Fruit fly (Drosophila melanogaster) whole organism, prepupa: ENCODE measurements around the gene CG11322.

Experiments used
- Blimp-1 ChIP-seq: fragments of 200-800 bp; sonication (Bioruptor generic); optimal IDR thresholded peaks from 3 replicates; lab custom pipeline; 2017; ENCODE audit warnings: missing biosample characterization, missing genetic modification characterization, mild to moderate bottlenecking, moderate library complexity, missing genetic modification reagents
- CG10631 ChIP-seq: fragments of 200-800 bp; sonication (Bioruptor generic); optimal IDR thresholded peaks from 2 replicates; lab custom pipeline; 2016; ENCODE audit warnings: missing biosample characterization, missing genetic modification characterization
- CG10669 ChIP-seq: fragments of 200-800 bp; sonication (Bioruptor generic); optimal IDR thresholded peaks from 3 replicates; lab custom pipeline; 2018; ENCODE audit warnings: missing biosample characterization, mild to moderate bottlenecking, missing genetic modification characterization, moderate library complexity
- CG11294 ChIP-seq: fragments of 200-800 bp; sonication (Bioruptor generic); IDR thresholded peaks from 2 replicates; pipeline ENCODE4 v1.3.6; 2022; ENCODE audit warnings: missing biosample characterization, missing genetic modification characterization
- CG11762 ChIP-seq: fragments of 200-800 bp; sonication (Bioruptor generic); optimal IDR thresholded peaks from 3 replicates; lab custom pipeline; 2016; ENCODE audit warnings: missing biosample characterization, missing genetic modification characterization; ENCODE audit not compliant: insufficient read depth
- CG11902 ChIP-seq: fragments of 200-800 bp; sonication (Bioruptor generic); optimal IDR thresholded peaks from 3 replicates; lab custom pipeline; 2016; ENCODE audit warnings: missing biosample characterization, missing genetic modification characterization
- CG15336 ChIP-seq: fragments of 200-800 bp; sonication (Bioruptor generic); IDR thresholded peaks from 2 replicates; pipeline ENCODE4 v1.3.6; 2022; ENCODE audit warnings: missing biosample characterization, missing genetic modification characterization
- CG1621 ChIP-seq: fragments of 200-800 bp; sonication (Bioruptor generic); optimal IDR thresholded peaks from 3 replicates; lab custom pipeline; 2018; ENCODE audit warnings: missing biosample characterization, mild to moderate bottlenecking, missing genetic modification characterization
- CG16779 ChIP-seq: fragments of 200-800 bp; sonication (Bioruptor generic); optimal IDR thresholded peaks from 3 replicates; lab custom pipeline; 2017; ENCODE audit warnings: missing biosample characterization, mild to moderate bottlenecking, missing genetic modification characterization
- CG3032 ChIP-seq: fragments of 200-800 bp; optimal IDR thresholded peaks from 2 replicates; lab custom pipeline; 2019; ENCODE audit warnings: missing biosample characterization, mild to moderate bottlenecking, missing genetic modification characterization, moderate library complexity
- CG31627 ChIP-seq: fragments of 200-800 bp; sonication (Bioruptor generic); optimal IDR thresholded peaks from 3 replicates; lab custom pipeline; 2016; ENCODE audit warnings: missing biosample characterization, missing genetic modification characterization
- CG32006 ChIP-seq: fragments of 200-800 bp; sonication (Bioruptor generic); optimal IDR thresholded peaks from 3 replicates; lab custom pipeline; 2017; ENCODE audit warnings: missing biosample characterization, mild to moderate bottlenecking, missing genetic modification characterization
- CG3919 ChIP-seq: fragments of 200-800 bp; sonication (Bioruptor generic); optimal IDR thresholded peaks from 3 replicates; lab custom pipeline; 2016; ENCODE audit warnings: missing biosample characterization, missing genetic modification characterization
- CG4318 ChIP-seq: fragments of 200-800 bp; sonication (Bioruptor generic); optimal IDR thresholded peaks from 3 replicates; lab custom pipeline; 2017; ENCODE audit warnings: missing biosample characterization, mild to moderate bottlenecking, missing genetic modification characterization
- CG6163 ChIP-seq: fragments of 200-800 bp; sonication (Bioruptor generic); IDR thresholded peaks from 3 replicates; pipeline ENCODE4 v1.3.6; 2022; ENCODE audit warnings: missing biosample characterization, missing genetic modification characterization
- CG6792 ChIP-seq: fragments of 200-800 bp; sonication (Bioruptor generic); optimal IDR thresholded peaks from 3 replicates; lab custom pipeline; 2016; ENCODE audit warnings: missing biosample characterization, missing genetic modification characterization
- CG6808 ChIP-seq: fragments of 200-800 bp; sonication (Bioruptor generic); optimal IDR thresholded peaks from 3 replicates; lab custom pipeline; 2017; ENCODE audit warnings: missing biosample characterization, missing genetic modification characterization, mild to moderate bottlenecking, moderate library complexity, missing genetic modification reagents
- CG7368 ChIP-seq: fragments of 200-800 bp; sonication (Bioruptor generic); optimal IDR thresholded peaks from 3 replicates; lab custom pipeline; 2016; ENCODE audit warnings: missing biosample characterization, missing genetic modification characterization
- CG8319 ChIP-seq: fragments of 200-800 bp; sonication (Bioruptor generic); optimal IDR thresholded peaks from 3 replicates; lab custom pipeline; 2016; ENCODE audit warnings: missing biosample characterization, missing genetic modification characterization
- CG8632 ChIP-seq: fragments of 200-800 bp; sonication (Bioruptor generic); optimal IDR thresholded peaks from 3 replicates; lab custom pipeline; 2016; ENCODE audit warnings: missing biosample characterization, missing genetic modification characterization
- CG9139 ChIP-seq: fragments of 200-800 bp; sonication (Bioruptor generic); optimal IDR thresholded peaks from 3 replicates; lab custom pipeline; 2017; ENCODE audit warnings: missing biosample characterization, mild to moderate bottlenecking, missing genetic modification characterization
- Eip75B ChIP-seq: fragments of 200-800 bp; sonication (Bioruptor generic); optimal IDR thresholded peaks from 3 replicates; lab custom pipeline; 2016; ENCODE audit warnings: missing biosample characterization, missing genetic modification characterization
- Eip78C ChIP-seq: fragments of 200-800 bp; sonication (Bioruptor generic); peaks from one replicate; lab custom pipeline; 2016; ENCODE audit warnings: missing biosample characterization, missing genetic modification characterization
- Ets21C ChIP-seq: fragments of 200-800 bp; sonication (Bioruptor generic); optimal IDR thresholded peaks from 3 replicates; lab custom pipeline; 2016; ENCODE audit warnings: missing biosample characterization, missing genetic modification characterization
- Ets96B ChIP-seq: fragments of 200-800 bp; optimal IDR thresholded peaks from 2 replicates; lab custom pipeline; 2019; ENCODE audit warnings: missing biosample characterization, mild to moderate bottlenecking, missing genetic modification characterization, moderate library complexity
- Gug ChIP-seq: fragments of 200-800 bp; sonication (Bioruptor generic); IDR thresholded peaks from 2 replicates; pipeline ENCODE4 v1.3.6; 2022; ENCODE audit warnings: missing biosample characterization, missing genetic modification characterization
- Hr38 ChIP-seq: sonication (Bioruptor generic); optimal IDR thresholded peaks from 2 replicates; lab custom pipeline; 2016; ENCODE audit warnings: missing biosample characterization, missing genetic modification characterization
- Hr39 ChIP-seq: fragments of 200-800 bp; sonication (Bioruptor generic); optimal IDR thresholded peaks from 2 replicates; lab custom pipeline; 2016; ENCODE audit warnings: missing biosample characterization, missing genetic modification characterization
- Hr4 ChIP-seq: fragments of 200-800 bp; sonication (Bioruptor generic); optimal IDR thresholded peaks from 3 replicates; lab custom pipeline; 2016; ENCODE audit warnings: missing biosample characterization, missing genetic modification characterization
- Lpt ChIP-seq: fragments of 200-800 bp; sonication (Bioruptor generic); optimal IDR thresholded peaks from 3 replicates; lab custom pipeline; 2016; ENCODE audit warnings: missing biosample characterization, missing genetic modification characterization
- Met ChIP-seq: fragments of 200-800 bp; sonication (Bioruptor generic); optimal IDR thresholded peaks from 3 replicates; lab custom pipeline; 2016; ENCODE audit warnings: missing biosample characterization, missing genetic modification characterization
- OdsH ChIP-seq: fragments of 200-800 bp; sonication (Bioruptor generic); optimal IDR thresholded peaks from 3 replicates; lab custom pipeline; 2016; ENCODE audit warnings: missing biosample characterization, missing genetic modification characterization
- Smox ChIP-seq: fragments of 200-800 bp; sonication (Bioruptor generic); optimal IDR thresholded peaks from 3 replicates; lab custom pipeline; 2016; ENCODE audit warnings: missing biosample characterization, missing genetic modification characterization
- Sox102F ChIP-seq: fragments of 200-800 bp; sonication (Bioruptor generic); optimal IDR thresholded peaks from 2 replicates; lab custom pipeline; 2016; ENCODE audit warnings: missing biosample characterization, mild to moderate bottlenecking, missing genetic modification characterization
- Sox14 ChIP-seq: fragments of 200-800 bp; sonication (Bioruptor generic); optimal IDR thresholded peaks from 3 replicates; lab custom pipeline; 2016; ENCODE audit warnings: missing biosample characterization, missing genetic modification characterization
- Sox15 ChIP-seq: fragments of 200-800 bp; sonication (Bioruptor generic); optimal IDR thresholded peaks from 3 replicates; lab custom pipeline; 2016; ENCODE audit warnings: missing biosample characterization, missing genetic modification characterization
- achi ChIP-seq: fragments of 200-800 bp; sonication (Bioruptor generic); optimal IDR thresholded peaks from 3 replicates; lab custom pipeline; 2016; ENCODE audit warnings: missing biosample characterization, missing genetic modification characterization
- acj6 ChIP-seq: fragments of 200-800 bp; sonication (Bioruptor generic); optimal IDR thresholded peaks from 3 replicates; lab custom pipeline; 2016; ENCODE audit warnings: missing biosample characterization, missing genetic modification characterization
- cyc ChIP-seq: fragments of 200-800 bp; sonication (Bioruptor generic); optimal IDR thresholded peaks from 3 replicates; lab custom pipeline; 2016; ENCODE audit warnings: missing biosample characterization, missing genetic modification characterization
- dac ChIP-seq: fragments of 200-800 bp; sonication (Bioruptor generic); optimal IDR thresholded peaks from 2 replicates; lab custom pipeline; 2017; ENCODE audit warnings: missing biosample characterization, mild to moderate bottlenecking, missing genetic modification characterization
- dsx ChIP-seq: fragments of 200-800 bp; optimal IDR thresholded peaks from 3 replicates; lab custom pipeline; 2019; ENCODE audit warnings: missing biosample characterization, mild to moderate bottlenecking, missing genetic modification characterization, moderate library complexity; ENCODE audit not compliant: poor library complexity, severe bottlenecking
- esn ChIP-seq: fragments of 200-800 bp; sonication (Bioruptor generic); optimal IDR thresholded peaks from 2 replicates; lab custom pipeline; 2016; ENCODE audit warnings: missing biosample characterization, mild to moderate bottlenecking, missing genetic modification characterization, moderate library complexity
- fd59A ChIP-seq: fragments of 200-800 bp; sonication (Bioruptor generic); optimal IDR thresholded peaks from 2 replicates; lab custom pipeline; 2017; ENCODE audit warnings: missing biosample characterization, mild to moderate bottlenecking, missing genetic modification characterization, missing genetic modification reagents
- fd85E ChIP-seq: fragments of 200-800 bp; sonication (Bioruptor generic); optimal IDR thresholded peaks from 3 replicates; lab custom pipeline; 2016; ENCODE audit warnings: missing biosample characterization, missing genetic modification characterization
- fkh ChIP-seq: fragments of 200-800 bp; sonication (Bioruptor generic); optimal IDR thresholded peaks from 3 replicates; lab custom pipeline; 2017; ENCODE audit warnings: missing biosample characterization, mild to moderate bottlenecking, missing genetic modification characterization, moderate library complexity
- lz ChIP-seq: fragments of 200-800 bp; sonication (Bioruptor generic); optimal IDR thresholded peaks from 3 replicates; lab custom pipeline; 2016; ENCODE audit warnings: missing biosample characterization, missing genetic modification characterization
- net ChIP-seq: fragments of 200-800 bp; sonication (Bioruptor generic); optimal IDR thresholded peaks from 3 replicates; lab custom pipeline; 2016; ENCODE audit warnings: missing biosample characterization, missing genetic modification characterization
- pdm3 ChIP-seq: fragments of 200-800 bp; sonication (Bioruptor generic); optimal IDR thresholded peaks from 3 replicates; lab custom pipeline; 2016; ENCODE audit warnings: missing biosample characterization, missing genetic modification characterization
- salr ChIP-seq, 2 experiments: fragments of 200-800 bp; sonication (Bioruptor generic); optimal IDR thresholded peaks; 3 replicates each; lab custom pipeline; 2016 to 2018; ENCODE audit warnings: missing biosample characterization in 2 of 2, missing genetic modification characterization in 2 of 2, mild to moderate bottlenecking in 1 of 2
- ss ChIP-seq, 2 experiments: fragments of 200-800 bp; sonication (Bioruptor generic); optimal IDR thresholded peaks; 2 replicates in 1 of 2; 3 replicates in 1 of 2; lab custom pipeline; 2017 to 2018; ENCODE audit warnings: mild to moderate bottlenecking in 2 of 2, missing biosample characterization in 2 of 2, missing genetic modification characterization in 2 of 2, moderate library complexity in 1 of 2
- svp ChIP-seq: fragments of 200-800 bp; sonication (Bioruptor generic); peaks from one replicate; lab custom pipeline; 2016; ENCODE audit warnings: missing biosample characterization, missing genetic modification characterization
- topi ChIP-seq: fragments of 200-800 bp; sonication (Bioruptor generic); optimal IDR thresholded peaks from 3 replicates; lab custom pipeline; 2016; ENCODE audit warnings: missing biosample characterization, missing genetic modification characterization
- vri ChIP-seq: fragments of 200-800 bp; sonication (Bioruptor generic); optimal IDR thresholded peaks from 3 replicates; lab custom pipeline; 2016; ENCODE audit warnings: missing biosample characterization, mild to moderate bottlenecking, missing genetic modification characterization

Gene CG11322

DNA sequence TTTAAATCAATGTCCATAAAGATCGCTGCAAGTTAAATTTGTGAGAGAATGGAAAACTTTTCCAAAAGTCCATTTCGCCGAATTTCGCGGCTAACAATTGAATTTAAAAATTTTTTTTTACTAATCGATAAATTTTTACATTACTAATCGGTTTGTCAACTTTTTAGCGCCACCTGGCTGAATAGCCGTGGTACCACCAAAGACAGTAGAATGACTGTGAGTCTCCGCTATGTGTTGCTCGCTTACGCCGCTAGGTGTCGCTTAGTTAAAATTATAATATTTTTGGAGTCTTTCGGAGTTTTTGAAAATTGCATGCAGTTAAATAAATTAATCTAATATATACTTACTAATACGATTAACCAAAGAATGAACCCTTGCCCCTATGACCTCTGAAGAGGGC lies 38.0 kb upstream of the CG11322 start:
- TF ChIP-seq CG7368, result no peak
- no peak for TF ChIP-seq ss (GFP tag; optimal IDR thresholded peaks at IDR 0.05; lab: Kevin White, UChicago)
- no peak for TF ChIP-seq acj6 (GFP tag; lab: Kevin White, UChicago)
- TF ChIP-seq Sox14 (GFP tag; lab: Kevin White, UChicago), result peak; percentile 38
- peak; percentile 21 for TF ChIP-seq cyc (GFP tag; lab: Kevin White, UChicago)
- no peak for TF ChIP-seq CG6808 (GFP tag; lab: Kevin White, UChicago)
- no peak for TF ChIP-seq CG8319 (GFP tag; lab: Kevin White, UChicago)
- TF ChIP-seq lz (GFP tag; lab: Kevin White, UChicago), result peak; percentile 36
- TF ChIP-seq Eip75B (GFP tag; lab: Kevin White, UChicago), result no peak
- no peak for TF ChIP-seq CG1621 (tag; lab: Kevin White, UChicago)
- TF ChIP-seq CG4318 (GFP tag; lab: Kevin White, UChicago), result no peak
- peak; percentile 51 for TF ChIP-seq CG31627 (GFP tag; lab: Kevin White, UChicago)
- no peak for TF ChIP-seq CG16779 (tag; lab: Kevin White, UChicago)
- no peak for TF ChIP-seq net (GFP tag; lab: Kevin White, UChicago)
- no peak for TF ChIP-seq Gug (GFP tag; lab: Robert Waterston, UW)
- TF ChIP-seq esn, result peak; percentile 41
- TF ChIP-seq CG11902 (GFP tag; lab: Kevin White, UChicago), result no peak
- peak; percentile 5 for TF ChIP-seq pdm3
- TF ChIP-seq CG15336 (GFP tag; lab: Robert Waterston, UW), result no peak
- TF ChIP-seq Ets21C (GFP tag; lab: Kevin White, UChicago), result peak; percentile 11
- TF ChIP-seq Smox (GFP tag; lab: Kevin White, UChicago), result peak; percentile 1
- no peak for TF ChIP-seq Ets96B
- peak; percentile 12 for TF ChIP-seq fkh
- TF ChIP-seq CG9139 (GFP tag; lab: Kevin White, UChicago), result no peak
- TF ChIP-seq CG10631 (GFP tag; lab: Kevin White, UChicago), result no peak
- no peak for TF ChIP-seq CG32006 (GFP tag; lab: Kevin White, UChicago)
- TF ChIP-seq Sox102F (GFP tag; lab: Kevin White, UChicago), result no peak
- TF ChIP-seq vri (GFP tag; lab: Kevin White, UChicago), result no peak
- no peak for TF ChIP-seq Hr4 (GFP tag; lab: Kevin White, UChicago)
- no peak for TF ChIP-seq fd59A (GFP tag; lab: Kevin White, UChicago)
- TF ChIP-seq Hr38 (GFP tag; lab: Kevin White, UChicago), result no peak
- no peak for TF ChIP-seq achi (GFP tag; lab: Kevin White, UChicago)
- TF ChIP-seq CG6163, result no peak
- TF ChIP-seq CG10669 (GFP tag; lab: Kevin White, UChicago), result no peak
- no peak for TF ChIP-seq Eip78C (GFP tag; lab: Kevin White, UChicago)
- TF ChIP-seq fd85E (GFP tag; lab: Kevin White, UChicago), result no peak
- no peak for TF ChIP-seq Blimp-1
- TF ChIP-seq CG6792, result no peak
- no peak for TF ChIP-seq OdsH (GFP tag; lab: Kevin White, UChicago)
- no peak for TF ChIP-seq Met (GFP tag; lab: Kevin White, UChicago)
- no peak for TF ChIP-seq salr (GFP tag; optimal IDR thresholded peaks at IDR 0.05; lab: Kevin White, UChicago)
- TF ChIP-seq CG11294, result no peak
- TF ChIP-seq topi (GFP tag; lab: Kevin White, UChicago), result no peak
- no peak for TF ChIP-seq CG8632 (GFP tag; lab: Kevin White, UChicago)
- no peak for TF ChIP-seq CG3919 (GFP tag; lab: Kevin White, UChicago)
- TF ChIP-seq Sox15, result no peak
- no peak for TF ChIP-seq dsx (GFP tag; lab: Kevin White, UChicago)
- TF ChIP-seq CG11762 (GFP tag; lab: Kevin White, UChicago), result no peak
- no peak for TF ChIP-seq CG3032 (tag; lab: Kevin White, UChicago)
- no peak for TF ChIP-seq svp (GFP tag; lab: Kevin White, UChicago)
- no peak for TF ChIP-seq dac (GFP tag; lab: Kevin White, UChicago)
- no peak for TF ChIP-seq Lpt (GFP tag; lab: Kevin White, UChicago)
- TF ChIP-seq Hr39 (GFP tag; lab: Kevin White, UChicago), result peak; percentile 43
